Fruit fly (Drosophila melanogaster): ENCODE results near the gene mRpL4.
A peak's percentile ranks its signal among the peaks of the same experiment; 100 is the strongest.

DNA sequence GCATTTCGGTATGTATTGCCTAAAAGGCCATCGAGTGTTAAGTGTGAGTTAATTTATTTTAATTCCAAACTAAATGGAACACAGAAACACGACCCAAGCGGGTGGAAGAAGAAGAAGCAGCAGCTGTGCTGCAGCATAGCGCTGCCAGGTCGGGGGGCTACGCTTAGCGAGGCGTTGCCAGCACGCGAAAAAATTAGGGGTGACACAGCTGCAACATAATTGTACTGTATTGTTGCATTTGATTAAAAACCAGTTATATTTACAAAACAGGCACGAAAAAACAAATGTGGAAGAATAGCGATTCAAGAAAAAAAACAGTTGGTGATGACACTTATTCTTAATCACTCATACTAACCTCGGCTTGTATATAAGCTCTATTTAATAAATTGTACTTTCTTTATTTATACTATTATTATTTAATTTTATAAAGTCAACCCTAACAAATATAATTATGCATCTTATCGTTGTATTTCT lies 21.3 kb upstream of the mRpL4 start:
- peak; percentile 78 for TF ChIP-seq Smox (GFP tag; optimal IDR thresholded peaks at IDR 0.05)
- no peak for TF ChIP-seq CG3032 (tag; optimal IDR thresholded peaks at IDR 0.05)
- TF ChIP-seq CG6276 (GFP tag; optimal IDR thresholded peaks at IDR 0.05): no peak
- peak; percentile 88 for TF ChIP-seq Hr39 (GFP tag; optimal IDR thresholded peaks at IDR 0.05)
- no peak; the same call in 1 of the 3 replicates for TF ChIP-seq CG8119 (GFP tag; IDR thresholded peaks at IDR 0.05)
- peak; percentile 40 for TF ChIP-seq fd59A (GFP tag; optimal IDR thresholded peaks at IDR 0.05)
- TF ChIP-seq CG8319 (GFP tag; optimal IDR thresholded peaks at IDR 0.05): peak; percentile 51
- peak; percentile 6 for TF ChIP-seq CG9139 (GFP tag; optimal IDR thresholded peaks at IDR 0.05)
- TF ChIP-seq cyc (GFP tag; optimal IDR thresholded peaks at IDR 0.05): peak; percentile 82
